Worm (Caenorhabditis elegans) whole organism, L3 larva: ENCODE data around the gene C17A2.2.

Experiments used
- aly-2 ChIP-seq: fragments of 150-350 bp; optimal IDR thresholded peaks from 2 replicates; lab custom pipeline; 2014; ENCODE audit warnings: missing biosample characterization, missing genetic modification characterization
- ceh-9 ChIP-seq: sonication (generic microtip); optimal IDR thresholded peaks from 2 replicates; lab custom pipeline; 2018; ENCODE audit warnings: missing biosample characterization, missing genetic modification characterization
- elt-1 ChIP-seq: fragments of 150-350 bp; optimal IDR thresholded peaks from 2 replicates; lab custom pipeline; 2014; ENCODE audit warnings: missing biosample characterization, missing genetic modification characterization
- fkh-2 ChIP-seq: fragments of 150-350 bp; optimal IDR thresholded peaks from 2 replicates; lab custom pipeline; 2014; ENCODE audit warnings: missing biosample characterization, missing genetic modification reagents, missing genetic modification characterization
- lin-39 ChIP-seq: fragments of 150-350 bp; optimal IDR thresholded peaks from 2 replicates; lab custom pipeline; 2018; ENCODE audit warnings: missing biosample characterization, missing genetic modification reagents, missing genetic modification characterization
- mml-1 ChIP-seq: fragments of 150-350 bp; sonication (generic microtip); optimal IDR thresholded peaks from 3 replicates; lab custom pipeline; 2014; ENCODE audit warnings: missing biosample characterization, missing genetic modification characterization
- nfya-1 ChIP-seq: sonication (generic microtip); optimal IDR thresholded peaks from 2 replicates; lab custom pipeline; 2017; ENCODE audit warnings: missing genetic modification characterization, mild to moderate bottlenecking, missing compliant biosample characterization, antibody characterized with exemption, moderate library complexity; ENCODE audit not compliant: insufficient read depth
- nhr-237 ChIP-seq: fragments of 150-350 bp; optimal IDR thresholded peaks from 2 replicates; lab custom pipeline; 2014; ENCODE audit warnings: missing biosample characterization, missing genetic modification characterization
- nhr-28 ChIP-seq: fragments of 150-350 bp; optimal IDR thresholded peaks from 2 replicates; lab custom pipeline; 2014; ENCODE audit warnings: missing biosample characterization, missing genetic modification characterization
- nhr-67 ChIP-seq: fragments of 150-350 bp; optimal IDR thresholded peaks from 2 replicates; lab custom pipeline; 2014; ENCODE audit warnings: missing biosample characterization, missing genetic modification characterization
- pha-4 ChIP-seq: fragments of 150-350 bp; optimal IDR thresholded peaks from 2 replicates; lab custom pipeline; 2014; ENCODE audit warnings: missing biosample characterization, missing genetic modification reagents, missing genetic modification characterization
- sea-2 ChIP-seq: fragments of 150-350 bp; sonication (generic microtip); optimal IDR thresholded peaks from 4 replicates; lab custom pipeline; 2014; ENCODE audit warnings: missing biosample characterization, missing genetic modification reagents, missing genetic modification characterization
- ztf-11 ChIP-seq: fragments of 150-350 bp; optimal IDR thresholded peaks from 2 replicates; lab custom pipeline; 2014; ENCODE audit warnings: missing biosample characterization, missing genetic modification characterization

DNA sequence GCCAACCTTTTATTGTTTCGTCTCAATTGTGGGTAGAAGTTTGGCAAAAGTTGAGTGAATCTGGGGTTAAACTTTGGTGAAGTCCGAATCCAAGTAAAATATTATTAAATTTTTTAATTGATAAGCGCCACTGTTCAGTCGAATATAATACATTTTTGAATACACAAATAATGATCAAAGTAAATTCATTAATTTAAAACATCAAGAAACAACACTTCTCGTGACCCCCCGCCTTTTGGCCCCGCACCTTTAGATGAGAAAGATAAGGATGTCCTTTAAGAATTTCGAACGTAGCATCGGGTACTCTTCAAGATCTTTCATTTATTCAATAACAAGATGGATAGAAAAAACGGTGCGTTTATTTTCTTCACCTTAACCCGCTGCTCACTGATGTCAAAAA, 6.5 kb downstream of the C17A2.2 start, which contains the start of gene nhr-257:
- TF ChIP-seq fkh-2 (no peak), lin-39 (tag; lab: Kevin White, UChicago) (no peak), pha-4 (no peak), nhr-28 (tag; lab: Kevin White, UChicago) (no peak), elt-1 (tag; lab: Kevin White, UChicago) (no peak), nfya-1 (tag; lab: Kevin White, UChicago) (no peak), mml-1 (tag; lab: Kevin White, UChicago) (no peak), sea-2 (GFP tag; lab: Kevin White, UChicago) (no peak), ceh-9 (tag; lab: Kevin White, UChicago) (no peak), nhr-237 (no peak), aly-2 (tag; lab: Kevin White, UChicago) (no peak), ztf-11 (tag; lab: Kevin White, UChicago) (no peak), nhr-67 (no peak)
